Fruit fly (Drosophila melanogaster) whole organism, embryonic: Measurements from ENCODE around the gene CG9667.

Source experiments
- Abd-B ChIP-seq: fragments of 200-800 bp; sonication (Bioruptor generic); optimal IDR thresholded peaks from 2 replicates; lab custom pipeline; 2018; ENCODE audit warnings: missing biosample characterization, mild to moderate bottlenecking, missing genetic modification characterization, moderate library complexity
- CG10959 ChIP-seq: fragments of 200-800 bp; sonication (Bioruptor generic); IDR thresholded peaks from 2 replicates; pipeline ENCODE4 v1.3.6; 2022; ENCODE audit warnings: missing biosample characterization, missing genetic modification characterization
- CG11247 ChIP-seq: fragments of 200-800 bp; sonication (Bioruptor generic); IDR thresholded peaks from 2 replicates; pipeline ENCODE4 v1.3.6; 2022; ENCODE audit warnings: missing biosample characterization, missing genetic modification characterization
- CG11723 ChIP-seq: fragments of 200-800 bp; sonication (Bioruptor generic); optimal IDR thresholded peaks from 2 replicates; lab custom pipeline; 2017; ENCODE audit warnings: missing biosample characterization, mild to moderate bottlenecking, missing genetic modification characterization
- CG14965 ChIP-seq: fragments of 200-800 bp; sonication (Bioruptor generic); optimal IDR thresholded peaks from 2 replicates; lab custom pipeline; 2016; ENCODE audit warnings: missing biosample characterization, missing genetic modification characterization, borderline replicate concordance
- CG1529 ChIP-seq: fragments of 200-800 bp; sonication (Bioruptor generic); optimal IDR thresholded peaks from 3 replicates; lab custom pipeline; 2018; ENCODE audit warnings: missing biosample characterization, missing genetic modification characterization
- CG2712 ChIP-seq: fragments of 200-800 bp; optimal IDR thresholded peaks from 3 replicates; lab custom pipeline; 2019; ENCODE audit warnings: missing biosample characterization, mild to moderate bottlenecking, missing genetic modification characterization, moderate library complexity
- CG33557 ChIP-seq: fragments of 200-800 bp; sonication (Bioruptor generic); optimal IDR thresholded peaks from 2 replicates; lab custom pipeline; 2019; ENCODE audit warnings: missing biosample characterization, mild to moderate bottlenecking, missing genetic modification characterization, moderate library complexity
- CG3838 ChIP-seq: fragments of 200-800 bp; sonication (Bioruptor generic); optimal IDR thresholded peaks from 3 replicates; lab custom pipeline; 2016; ENCODE audit warnings: missing biosample characterization, missing genetic modification characterization
- CG43689 ChIP-seq: fragments of 200-800 bp; sonication (Bioruptor generic); IDR thresholded peaks from 2 replicates; pipeline ENCODE4 v1.3.6; 2022; ENCODE audit warnings: missing biosample characterization, missing genetic modification characterization
- CG7839 ChIP-seq: fragments of 200-800 bp; sonication (Bioruptor generic); optimal IDR thresholded peaks from 3 replicates; lab custom pipeline; 2018; ENCODE audit warnings: missing biosample characterization, mild to moderate bottlenecking, missing genetic modification characterization, moderate library complexity
- CG8281 ChIP-seq: fragments of 200-800 bp; sonication (Bioruptor generic); optimal IDR thresholded peaks from 2 replicates; lab custom pipeline; 2018; ENCODE audit warnings: missing biosample characterization, mild to moderate bottlenecking, missing genetic modification characterization, moderate library complexity
- CG8944 ChIP-seq: fragments of 200-800 bp; sonication (Bioruptor generic); optimal IDR thresholded peaks from 3 replicates; lab custom pipeline; 2016; ENCODE audit warnings: missing biosample characterization, missing genetic modification characterization
- CG9215 ChIP-seq: fragments of 200-800 bp; sonication (Bioruptor generic); IDR thresholded peaks from 2 replicates; pipeline ENCODE4 v1.3.6; 2022; ENCODE audit warnings: missing biosample characterization, missing genetic modification characterization
- E2f1 ChIP-seq: fragments of 200-800 bp; sonication (Bioruptor generic); IDR thresholded peaks from 2 replicates; pipeline ENCODE4 v1.3.6; 2022; ENCODE audit warnings: missing biosample characterization, missing genetic modification characterization
- ERR ChIP-seq: fragments of 200-800 bp; sonication (Bioruptor generic); optimal IDR thresholded peaks from 2 replicates; lab custom pipeline; 2016; ENCODE audit warnings: missing biosample characterization, missing genetic modification characterization
- HLH3B ChIP-seq: fragments of 200-800 bp; sonication (Bioruptor generic); IDR thresholded peaks from 2 replicates; pipeline ENCODE4 v1.3.6; 2022; ENCODE audit warnings: missing biosample characterization, missing genetic modification characterization
- Hey ChIP-seq: fragments of 200-800 bp; sonication (Bioruptor generic); optimal IDR thresholded peaks from 3 replicates; lab custom pipeline; 2018; ENCODE audit warnings: missing biosample characterization, mild to moderate bottlenecking, missing genetic modification characterization
- MESR4 ChIP-seq: fragments of 200-800 bp; sonication (Bioruptor generic); optimal IDR thresholded peaks from 2 replicates; lab custom pipeline; 2018; ENCODE audit warnings: missing biosample characterization, mild to moderate bottlenecking, missing genetic modification characterization, moderate library complexity
- Med ChIP-seq: fragments of 200-800 bp; sonication (Bioruptor generic); peaks from one replicate; lab custom pipeline; 2016; ENCODE audit warnings: missing biosample characterization, missing genetic modification characterization, mild to moderate bottlenecking, inconsistent platforms, moderate library complexity
- Myb ChIP-seq: fragments of 200-800 bp; sonication (Bioruptor generic); optimal IDR thresholded peaks from 2 replicates; lab custom pipeline; 2016; ENCODE audit warnings: missing biosample characterization, missing genetic modification characterization
- Ravus ChIP-seq: fragments of 200-800 bp; sonication (Bioruptor generic); IDR thresholded peaks from 2 replicates; pipeline ENCODE4 v1.3.6; 2022; ENCODE audit warnings: missing biosample characterization, missing genetic modification characterization
- Rx ChIP-seq: fragments of 200-800 bp; sonication (Bioruptor generic); IDR thresholded peaks from 2 replicates; pipeline ENCODE4 v1.3.6; 2022; ENCODE audit warnings: missing biosample characterization, missing genetic modification characterization
- aop ChIP-seq: fragments of 200-800 bp; sonication (Bioruptor generic); IDR thresholded peaks from 2 replicates; pipeline ENCODE4 v1.3.6; 2022; ENCODE audit warnings: missing biosample characterization, missing genetic modification characterization
- ash1 ChIP-seq: fragments of 200-800 bp; sonication (Bioruptor generic); optimal IDR thresholded peaks from 2 replicates; lab custom pipeline; 2018; ENCODE audit warnings: missing biosample characterization, mild to moderate bottlenecking, missing genetic modification characterization
- bbx ChIP-seq: fragments of 200-800 bp; sonication (Bioruptor generic); IDR thresholded peaks from 2 replicates; pipeline ENCODE4 v1.3.6; 2022; ENCODE audit warnings: missing biosample characterization, missing genetic modification characterization; ENCODE audit not compliant: partially characterized antibody
- cas ChIP-seq: fragments of 200-800 bp; sonication (Bioruptor generic); IDR thresholded peaks from 2 replicates; pipeline ENCODE4 v1.3.6; 2022; ENCODE audit warnings: missing biosample characterization, missing genetic modification characterization
- chn ChIP-seq: fragments of 200-800 bp; sonication (Bioruptor generic); optimal IDR thresholded peaks from 2 replicates; lab custom pipeline; 2016; ENCODE audit warnings: missing biosample characterization, missing genetic modification characterization
- dm ChIP-seq: fragments of 200-800 bp; sonication (Bioruptor generic); optimal IDR thresholded peaks from 3 replicates; lab custom pipeline; 2016; ENCODE audit warnings: missing biosample characterization, missing genetic modification characterization
- dpn ChIP-seq, 2 experiments: fragments of 200-800 bp; sonication (Bioruptor generic); optimal IDR thresholded peaks; 3 replicates each; lab custom pipeline; 2016; ENCODE audit warnings: missing biosample characterization in 2 of 2, missing genetic modification characterization in 2 of 2
- dysf ChIP-seq: fragments of 200-800 bp; sonication (Bioruptor generic); IDR thresholded peaks from 3 replicates; pipeline ENCODE4 v1.3.6; 2022; ENCODE audit warnings: missing biosample characterization, missing genetic modification characterization
- en ChIP-seq: fragments of 200-800 bp; sonication (Bioruptor generic); optimal IDR thresholded peaks from 2 replicates; lab custom pipeline; 2016; ENCODE audit warnings: missing biosample characterization, missing genetic modification characterization
- eve ChIP-seq, 2 experiments: fragments of >200 bp; optimal IDR thresholded peaks; 2 replicates each; lab custom pipeline; 2017; ENCODE audit warnings: missing biosample characterization in 2 of 2, missing genetic modification characterization in 2 of 2
- eyg ChIP-seq: fragments of 200-800 bp; sonication (Bioruptor generic); optimal IDR thresholded peaks from 3 replicates; lab custom pipeline; 2016; ENCODE audit warnings: missing biosample characterization, missing genetic modification characterization
- grau ChIP-seq: fragments of 200-800 bp; optimal IDR thresholded peaks from 3 replicates; lab custom pipeline; 2019; ENCODE audit warnings: missing biosample characterization, mild to moderate bottlenecking, missing genetic modification characterization, moderate library complexity
- jing ChIP-seq: fragments of 200-800 bp; sonication (Bioruptor generic); optimal IDR thresholded peaks from 2 replicates; lab custom pipeline; 2018; ENCODE audit warnings: missing biosample characterization, mild to moderate bottlenecking, missing genetic modification characterization
- kni ChIP-seq: fragments of 200-800 bp; sonication (Bioruptor generic); optimal IDR thresholded peaks from 3 replicates; lab custom pipeline; 2017; ENCODE audit warnings: mild to moderate bottlenecking, missing biosample characterization, missing genetic modification reagents, missing genetic modification characterization
- otp ChIP-seq: fragments of 200-800 bp; sonication (Bioruptor generic); IDR thresholded peaks from 3 replicates; pipeline ENCODE4, ENCODE4 v1.3.6; 2022; ENCODE audit warnings: missing biosample characterization, missing genetic modification characterization
- phol ChIP-seq: fragments of 200-800 bp; sonication (Bioruptor generic); optimal IDR thresholded peaks from 3 replicates; lab custom pipeline; 2018; ENCODE audit warnings: missing biosample characterization, mild to moderate bottlenecking, missing genetic modification characterization, moderate library complexity
- pnt ChIP-seq: fragments of 200-800 bp; sonication (Bioruptor generic); optimal IDR thresholded peaks from 3 replicates; lab custom pipeline; 2016; ENCODE audit warnings: missing biosample characterization, missing genetic modification characterization
- prd ChIP-seq, 3 experiments: fragments of >200 bp in 2 of 3; fragments of 200-800 bp in 1 of 3; sonication (Bioruptor generic) in 1 of 3; optimal IDR thresholded peaks in 2 of 3; IDR thresholded peaks in 1 of 3; 2 replicates in 2 of 3; 3 replicates in 1 of 3; pipeline versions ENCODE4 v1.3.6 to Lab custom; 2017 to 2022; ENCODE audit warnings: missing biosample characterization in 1 of 3, missing genetic modification characterization in 1 of 3
- ranshi ChIP-seq: fragments of 200-800 bp; sonication (Bioruptor generic); IDR thresholded peaks from 2 replicates; pipeline ENCODE4 v1.3.6; 2022; ENCODE audit warnings: missing biosample characterization, missing genetic modification characterization
- sc ChIP-seq, 3 experiments: fragments of >200 bp in 2 of 3; fragments of 200-800 bp in 1 of 3; sonication (Bioruptor generic) in 1 of 3; optimal IDR thresholded peaks; 2 replicates in 2 of 3; 3 replicates in 1 of 3; lab custom pipeline; 2017; ENCODE audit warnings: mild to moderate bottlenecking in 1 of 3, missing biosample characterization in 1 of 3, missing genetic modification characterization in 1 of 3, missing genetic modification reagents in 1 of 3
- sr ChIP-seq: fragments of 200-800 bp; sonication (Bioruptor generic); IDR thresholded peaks from 3 replicates; pipeline ENCODE4 v1.3.6; 2022; ENCODE audit warnings: missing biosample characterization, missing genetic modification characterization
- tgo ChIP-seq: fragments of 200-800 bp; sonication (Bioruptor generic); IDR thresholded peaks from 3 replicates; pipeline ENCODE4 v1.3.6; 2022; ENCODE audit warnings: missing biosample characterization, missing genetic modification characterization
- tio ChIP-seq: fragments of 200-800 bp; sonication (Bioruptor generic); optimal IDR thresholded peaks from 2 replicates; lab custom pipeline; 2017; ENCODE audit warnings: missing biosample characterization, missing genetic modification characterization, inconsistent platforms
- usp ChIP-seq: fragments of >200 bp; optimal IDR thresholded peaks from 2 replicates; lab custom pipeline; 2017; ENCODE audit warnings: missing biosample characterization, missing genetic modification characterization
- vnd ChIP-seq: fragments of 200-800 bp; sonication (Bioruptor generic); IDR thresholded peaks from 3 replicates; pipeline ENCODE4 v1.3.6; 2022; ENCODE audit warnings: missing biosample characterization, missing genetic modification characterization; ENCODE audit not compliant: partially characterized antibody
- vvl ChIP-seq: fragments of 200-800 bp; sonication (Bioruptor generic); IDR thresholded peaks from 2 replicates; pipeline ENCODE4 v1.3.6; 2022; ENCODE audit warnings: missing biosample characterization, missing genetic modification characterization

The CG9667 gene

dm6 chr3R:8171489-8172161, 45.5 kb upstream of the CG9667 start:
- TF ChIP-seq pnt (GFP tag; lab: Kevin White, UChicago) (peak; percentile 49), CG10959 (GFP tag; lab: Robert Waterston, UW) (peak; percentile 49), vvl (peak; percentile 74), sc (optimal IDR thresholded peaks at IDR 0.05; lab: Kevin White, UChicago) (no peak), sc (GFP tag; optimal IDR thresholded peaks at IDR 0.05; lab: Kevin White, UChicago) (peak; percentile 19), bbx (GFP tag; lab: Robert Waterston, UW) (no peak), sr (GFP tag; lab: Robert Waterston, UW) (no peak), CG43689 (GFP tag; lab: Robert Waterston, UW) (no peak), CG8944 (peak; percentile 35), Myb (no peak), Hey (tag; lab: Kevin White, UChicago) (no peak), phol (tag; lab: Kevin White, UChicago) (peak; percentile 68), usp (GFP tag; lab: Kevin White, UChicago) (no peak), dpn (GFP tag; optimal IDR thresholded peaks at IDR 0.05; lab: Kevin White, UChicago) (peak; percentile 20 to 36), CG2712 (tag; lab: Kevin White, UChicago) (peak; percentile 65), cas (GFP tag; lab: Robert Waterston, UW) (no peak), en (GFP tag; lab: Kevin White, UChicago) (peak; percentile 24), otp (peak; percentile 61; the same call in 1 of the 3 replicates), jing (GFP tag; lab: Kevin White, UChicago) (peak; percentile 34), tgo (peak; percentile 44), HLH3B (GFP tag; lab: Robert Waterston, UW) (peak; percentile 48), CG11247 (GFP tag; lab: Robert Waterston, UW) (no peak), E2f1 (GFP tag; lab: Robert Waterston, UW) (peak; percentile 50; the same call in 1 of the 2 replicates), chn (peak; percentile 6), Ravus (GFP tag; lab: Robert Waterston, UW) (no peak), prd (optimal IDR thresholded peaks at IDR 0.05; lab: Kevin White, UChicago) (no peak), prd (GFP tag; IDR thresholded peaks at IDR 0.05; lab: Robert Waterston, UW) (peak; percentile 67; the same call in 2 of the 3 replicates), dm (no peak), ranshi (GFP tag; lab: Robert Waterston, UW) (0 out of 2 replicates have a peak, but pooled peaks have one; percentile 23), CG8281 (tag; lab: Kevin White, UChicago) (peak; percentile 98), Abd-B (GFP tag; lab: Kevin White, UChicago) (peak; percentile 45), CG11723 (GFP tag; lab: Kevin White, UChicago) (no peak), vnd (GFP tag; lab: Robert Waterston, UW) (no peak), CG1529 (GFP tag; lab: Kevin White, UChicago) (peak; percentile 30), kni (GFP tag; lab: Kevin White, UChicago) (peak; percentile 15), eve (GFP tag; optimal IDR thresholded peaks at IDR 0.05; lab: Kevin White, UChicago) (no peak), aop (GFP tag; lab: Robert Waterston, UW) (no peak), CG7839 (tag; lab: Kevin White, UChicago) (peak; percentile 42), Rx (peak; percentile 40; the same call in 1 of the 2 replicates), ash1 (no peak), ERR (no peak), MESR4 (no peak), dysf (peak; percentile 51), Med (GFP tag; lab: Kevin White, UChicago) (peak; percentile 87), CG9215 (GFP tag; lab: Robert Waterston, UW) (no peak), CG14965 (GFP tag; lab: Kevin White, UChicago) (no peak), eyg (GFP tag; lab: Kevin White, UChicago) (no peak), CG33557 (peak; percentile 37), tio (GFP tag; lab: Kevin White, UChicago) (peak; percentile 10), grau (peak; percentile 22), CG3838 (GFP tag; lab: Kevin White, UChicago) (no peak)
